Worm (Caenorhabditis elegans): ENCODE measurements around the gene F09E5.3.

- TF ChIP-seq sptf-2 (GFP tag; optimal IDR thresholded peaks at IDR 0.05), result no peak
- no peak for TF ChIP-seq die-1 (tag; optimal IDR thresholded peaks at IDR 0.05)
- no peak for TF ChIP-seq ceh-79 (tag; optimal IDR thresholded peaks at IDR 0.05)
- no peak for TF ChIP-seq ama-1 (optimal IDR thresholded peaks at IDR 0.05)
- TF ChIP-seq ama-1 (GFP tag; optimal IDR thresholded peaks at IDR 0.05), result no peak
Measured at ce11 chrII:5414040-5414439, 40.2 kb downstream of the F09E5.3 start, which contains the start of the genes EEED8.14 and EEED8.3.

Data from whole organism, young adult.